Fruit fly (Drosophila melanogaster) whole organism, embryonic: Measurements from ENCODE around the gene mthl9.

Source experiments
- Abd-B ChIP-seq: fragments of 200-800 bp; sonication (Bioruptor generic); optimal IDR thresholded peaks from 2 replicates; lab custom pipeline; 2018; ENCODE audit warnings: missing biosample characterization, mild to moderate bottlenecking, missing genetic modification characterization, moderate library complexity
- Aef1 ChIP-seq: fragments of 200-800 bp; sonication (Bioruptor generic); IDR thresholded peaks from 3 replicates; pipeline ENCODE4 v1.3.6; 2022; ENCODE audit warnings: missing biosample characterization, missing genetic modification characterization
- Bgb ChIP-seq: fragments of 200-800 bp; sonication (Bioruptor generic); IDR thresholded peaks from 2 replicates; pipeline ENCODE4 v1.3.6; 2022; ENCODE audit warnings: missing biosample characterization, missing genetic modification characterization; ENCODE audit not compliant: partially characterized antibody
- CG10959 ChIP-seq: fragments of 200-800 bp; sonication (Bioruptor generic); IDR thresholded peaks from 2 replicates; pipeline ENCODE4 v1.3.6; 2022; ENCODE audit warnings: missing biosample characterization, missing genetic modification characterization
- CG11398 ChIP-seq: fragments of 200-800 bp; sonication (Bioruptor generic); optimal IDR thresholded peaks from 2 replicates; lab custom pipeline; 2016; ENCODE audit warnings: missing biosample characterization, missing genetic modification characterization
- CG11504 ChIP-seq: fragments of 200-800 bp; sonication (Bioruptor generic); optimal IDR thresholded peaks from 3 replicates; lab custom pipeline; 2019; ENCODE audit warnings: missing biosample characterization, mild to moderate bottlenecking, missing genetic modification characterization, moderate library complexity
- CG12071 ChIP-seq: fragments of 200-800 bp; sonication (Bioruptor generic); optimal IDR thresholded peaks from 3 replicates; lab custom pipeline; 2018; ENCODE audit warnings: missing biosample characterization, mild to moderate bottlenecking, missing genetic modification characterization
- CG12236 ChIP-seq: fragments of 200-800 bp; sonication (Bioruptor generic); optimal IDR thresholded peaks from 2 replicates; lab custom pipeline; 2016; ENCODE audit warnings: missing biosample characterization, missing genetic modification characterization
- CG17359 ChIP-seq: fragments of 200-800 bp; sonication (Bioruptor generic); optimal IDR thresholded peaks from 3 replicates; lab custom pipeline; 2018; ENCODE audit warnings: missing biosample characterization, mild to moderate bottlenecking, missing genetic modification characterization, moderate library complexity
- CG31365 ChIP-seq: fragments of 200-800 bp; sonication (Bioruptor generic); optimal IDR thresholded peaks from 2 replicates; lab custom pipeline; 2018; ENCODE audit warnings: missing biosample characterization, mild to moderate bottlenecking, missing genetic modification characterization
- CG3163 ChIP-seq: fragments of 200-800 bp; sonication (Bioruptor generic); optimal IDR thresholded peaks from 3 replicates; lab custom pipeline; 2016; ENCODE audit warnings: missing biosample characterization, missing genetic modification characterization
- CG32772 ChIP-seq: fragments of 200-800 bp; sonication (Bioruptor generic); IDR thresholded peaks from 2 replicates; pipeline ENCODE4 v1.3.6; 2022; ENCODE audit warnings: missing biosample characterization, missing genetic modification characterization
- CG34376 ChIP-seq: fragments of 200-800 bp; sonication (Bioruptor generic); optimal IDR thresholded peaks from 2 replicates; lab custom pipeline; 2018; ENCODE audit warnings: missing biosample characterization, mild to moderate bottlenecking, missing genetic modification characterization
- CG5180 ChIP-seq: fragments of 200-800 bp; sonication (Bioruptor generic); optimal IDR thresholded peaks from 3 replicates; lab custom pipeline; 2017; ENCODE audit warnings: missing biosample characterization, missing genetic modification characterization, mild to moderate bottlenecking, moderate library complexity, missing genetic modification reagents
- CG6854 ChIP-seq: fragments of 200-800 bp; sonication (Bioruptor generic); optimal IDR thresholded peaks from 3 replicates; lab custom pipeline; 2017; ENCODE audit warnings: missing biosample characterization, mild to moderate bottlenecking, missing genetic modification characterization
- CG7786 ChIP-seq: fragments of 200-800 bp; sonication (Bioruptor generic); optimal IDR thresholded peaks from 2 replicates; lab custom pipeline; 2016; ENCODE audit warnings: missing biosample characterization, missing genetic modification characterization
- CG7928 ChIP-seq: fragments of 200-800 bp; sonication (Bioruptor generic); optimal IDR thresholded peaks from 2 replicates; lab custom pipeline; 2017; ENCODE audit warnings: missing biosample characterization, mild to moderate bottlenecking, missing genetic modification characterization
- CG7963 ChIP-seq: fragments of 200-800 bp; sonication (Bioruptor generic); IDR thresholded peaks from 3 replicates; pipeline ENCODE4 v1.3.6; 2022; ENCODE audit warnings: missing biosample characterization, missing genetic modification characterization; ENCODE audit not compliant: partially characterized antibody
- Dp ChIP-seq: fragments of 200-800 bp; sonication (Bioruptor generic); optimal IDR thresholded peaks from 2 replicates; lab custom pipeline; 2018; ENCODE audit warnings: missing biosample characterization, mild to moderate bottlenecking, missing genetic modification characterization, moderate library complexity
- Drgx ChIP-seq: fragments of 200-800 bp; sonication (Bioruptor generic); IDR thresholded peaks from 2 replicates; pipeline ENCODE4 v1.3.6; 2022; ENCODE audit warnings: missing biosample characterization, missing genetic modification characterization
- ERR ChIP-seq: fragments of 200-800 bp; sonication (Bioruptor generic); optimal IDR thresholded peaks from 2 replicates; lab custom pipeline; 2016; ENCODE audit warnings: missing biosample characterization, missing genetic modification characterization
- Eip74EF ChIP-seq, 2 experiments: fragments of 200-800 bp in 1 of 2; fragments of >200 bp in 1 of 2; sonication (Bioruptor generic) in 1 of 2; optimal IDR thresholded peaks; 2 replicates each; lab custom pipeline; 2017 to 2019; ENCODE audit warnings: missing biosample characterization in 2 of 2, missing genetic modification characterization in 2 of 2, mild to moderate bottlenecking in 1 of 2, moderate library complexity in 1 of 2
- Hmx ChIP-seq: fragments of 200-800 bp; sonication (Bioruptor generic); optimal IDR thresholded peaks from 2 replicates; lab custom pipeline; 2016; ENCODE audit warnings: missing biosample characterization, missing genetic modification characterization
- Lhr ChIP-seq: fragments of 200-800 bp; sonication (Bioruptor generic); optimal IDR thresholded peaks from 3 replicates; lab custom pipeline; 2017; ENCODE audit warnings: mild to moderate bottlenecking, missing biosample characterization, missing genetic modification reagents, missing genetic modification characterization
- NC2β ChIP-seq: fragments of 200-800 bp; sonication (Bioruptor generic); optimal IDR thresholded peaks from 2 replicates; lab custom pipeline; 2016; ENCODE audit warnings: missing biosample characterization, missing genetic modification characterization
- Neu2 ChIP-seq: fragments of 200-800 bp; sonication (Bioruptor generic); optimal IDR thresholded peaks from 3 replicates; lab custom pipeline; 2016; ENCODE audit warnings: missing biosample characterization, missing genetic modification characterization, borderline replicate concordance
- Rfx ChIP-seq: fragments of 200-800 bp; sonication (Bioruptor generic); IDR thresholded peaks from 2 replicates; pipeline ENCODE4 v1.3.6; 2022; ENCODE audit warnings: missing biosample characterization, missing genetic modification characterization
- Scr ChIP-seq: fragments of 200-800 bp; sonication (Bioruptor generic); IDR thresholded peaks from 2 replicates; pipeline ENCODE4 v1.3.6; 2022; ENCODE audit warnings: missing biosample characterization, missing genetic modification characterization; ENCODE audit not compliant: partially characterized antibody
- Spps ChIP-seq: fragments of 200-800 bp; sonication (Bioruptor generic); optimal IDR thresholded peaks from 2 replicates; lab custom pipeline; 2018; ENCODE audit warnings: missing biosample characterization, mild to moderate bottlenecking, missing genetic modification characterization
- Vsx1 ChIP-seq: fragments of 200-800 bp; sonication (Bioruptor generic); optimal IDR thresholded peaks from 2 replicates; lab custom pipeline; 2017; ENCODE audit warnings: missing biosample characterization, mild to moderate bottlenecking, missing genetic modification characterization, missing genetic modification reagents
- ab ChIP-seq: fragments of 200-800 bp; sonication (Bioruptor generic); optimal IDR thresholded peaks from 2 replicates; lab custom pipeline; 2016; ENCODE audit warnings: missing biosample characterization, missing genetic modification characterization
- abd-A ChIP-seq: fragments of 200-800 bp; sonication (Bioruptor generic); optimal IDR thresholded peaks from 3 replicates; lab custom pipeline; 2019; ENCODE audit warnings: missing biosample characterization, mild to moderate bottlenecking, missing genetic modification characterization, moderate library complexity
- chn ChIP-seq: fragments of 200-800 bp; sonication (Bioruptor generic); optimal IDR thresholded peaks from 2 replicates; lab custom pipeline; 2016; ENCODE audit warnings: missing biosample characterization, missing genetic modification characterization
- hb ChIP-seq: fragments of 200-800 bp; sonication (Bioruptor generic); IDR thresholded peaks from 3 replicates; pipeline ENCODE4 v1.3.6; 2022; ENCODE audit warnings: missing biosample characterization, missing genetic modification characterization; ENCODE audit not compliant: partially characterized antibody
- ind ChIP-seq: fragments of 200-800 bp; sonication (Bioruptor generic); optimal IDR thresholded peaks from 3 replicates; lab custom pipeline; 2016; ENCODE audit warnings: missing biosample characterization, missing genetic modification characterization
- lilli ChIP-seq: fragments of 200-800 bp; sonication (Bioruptor generic); optimal IDR thresholded peaks from 3 replicates; lab custom pipeline; 2016; ENCODE audit warnings: missing biosample characterization, missing genetic modification characterization
- lov ChIP-seq, 2 experiments: fragments of 200-800 bp in 1 of 2; fragments of >200 bp in 1 of 2; sonication (Bioruptor generic) in 1 of 2; IDR thresholded peaks in 1 of 2; optimal IDR thresholded peaks in 1 of 2; 2 replicates in 1 of 2; 3 replicates in 1 of 2; pipeline versions ENCODE4 v1.3.6 to Lab custom; 2017 to 2022; ENCODE audit warnings: missing biosample characterization in 1 of 2, missing genetic modification characterization in 1 of 2
- org-1 ChIP-seq: fragments of 200-800 bp; sonication (Bioruptor generic); optimal IDR thresholded peaks from 2 replicates; lab custom pipeline; 2017; ENCODE audit warnings: missing biosample characterization, missing genetic modification characterization
- pan ChIP-seq, 4 experiments: fragments of >200 bp in 3 of 4; fragments of 200-800 bp in 1 of 4; sonication (Bioruptor generic) in 1 of 4; optimal IDR thresholded peaks in 3 of 4; IDR thresholded peaks in 1 of 4; 2 replicates each; pipeline versions ENCODE4 v1.3.6 to Lab custom; 2017 to 2022; ENCODE audit warnings: missing biosample characterization in 2 of 4, missing genetic modification characterization in 2 of 4, mixed read lengths in 1 of 4
- rib ChIP-seq: fragments of 200-800 bp; sonication (Bioruptor generic); IDR thresholded peaks from 2 replicates; pipeline ENCODE4 v1.3.6; 2022; ENCODE audit warnings: missing biosample characterization, missing genetic modification characterization
- sob ChIP-seq: fragments of 200-800 bp; sonication (Bioruptor generic); IDR thresholded peaks from 2 replicates; pipeline ENCODE4 v1.3.6; 2022; ENCODE audit warnings: missing biosample characterization, missing genetic modification characterization
- sr ChIP-seq: fragments of 200-800 bp; sonication (Bioruptor generic); IDR thresholded peaks from 3 replicates; pipeline ENCODE4 v1.3.6; 2022; ENCODE audit warnings: missing biosample characterization, missing genetic modification characterization
- tup ChIP-seq: fragments of 200-800 bp; sonication (Bioruptor generic); optimal IDR thresholded peaks from 2 replicates; lab custom pipeline; 2016; ENCODE audit warnings: missing biosample characterization, mild to moderate bottlenecking, missing genetic modification characterization, moderate library complexity
- tx ChIP-seq: fragments of 200-800 bp; sonication (Bioruptor generic); optimal IDR thresholded peaks from 2 replicates; lab custom pipeline; 2016; ENCODE audit warnings: missing biosample characterization, missing genetic modification characterization
- vfl ChIP-seq: fragments of 200-800 bp; sonication (Bioruptor generic); optimal IDR thresholded peaks from 2 replicates; lab custom pipeline; 2016; ENCODE audit warnings: missing biosample characterization, missing genetic modification characterization
- wdn ChIP-seq: fragments of 200-800 bp; sonication (Bioruptor generic); IDR thresholded peaks from 2 replicates; pipeline ENCODE4 v1.3.6; 2022; ENCODE audit warnings: missing biosample characterization, missing genetic modification characterization
- yki ChIP-seq: fragments of >200 bp; optimal IDR thresholded peaks from 3 replicates; lab custom pipeline; 2018

The mthl9 gene

dm6 chr3L:331842-332802 lies at the start of gene mthl9:
TSS of gene mthl9 (minus strand) at chr3L:332309.
- no peak for TF ChIP-seq ind
- no peak for TF ChIP-seq abd-A
- TF ChIP-seq vfl (GFP tag; lab: Kevin White, UChicago): no peak
- TF ChIP-seq Dp (GFP tag; lab: Kevin White, UChicago): peak; percentile 38
- no peak for TF ChIP-seq CG32772 (GFP tag; lab: Robert Waterston, UW)
- TF ChIP-seq Drgx (GFP tag; lab: Robert Waterston, UW): no peak
- 0 out of 2 replicates have a peak, but pooled peaks have one; percentile 24 for TF ChIP-seq Scr (GFP tag; lab: Robert Waterston, UW)
- TF ChIP-seq wdn: no peak
- TF ChIP-seq Hmx (GFP tag; lab: Kevin White, UChicago): no peak
- TF ChIP-seq CG17359 (tag; lab: Kevin White, UChicago): no peak
- TF ChIP-seq Lhr (GFP tag; lab: Kevin White, UChicago): no peak
- TF ChIP-seq CG11398 (GFP tag; lab: Kevin White, UChicago): no peak
- no peak for TF ChIP-seq tx
- TF ChIP-seq Vsx1 (GFP tag; lab: Kevin White, UChicago): peak; percentile 91
- TF ChIP-seq pan (optimal IDR thresholded peaks at IDR 0.05; lab: Kevin White, UChicago): no peak
- no peak for TF ChIP-seq pan (GFP tag; optimal IDR thresholded peaks at IDR 0.05 in 1 of 2, IDR thresholded peaks at IDR 0.05 in 1 of 2)
- TF ChIP-seq Rfx (GFP tag; lab: Robert Waterston, UW): peak; percentile 26; the same call in 1 of the 2 replicates
- no peak; the same call in 1 of the 2 replicates for TF ChIP-seq sob (GFP tag; lab: Robert Waterston, UW)
- TF ChIP-seq CG12071: no peak
- no peak for TF ChIP-seq CG7786 (GFP tag; lab: Kevin White, UChicago)
- TF ChIP-seq hb (GFP tag; lab: Robert Waterston, UW): no peak
- TF ChIP-seq CG7963 (GFP tag; lab: Robert Waterston, UW): no peak
- TF ChIP-seq NC2β (GFP tag; lab: Kevin White, UChicago): no peak
- no peak for TF ChIP-seq Abd-B (GFP tag; lab: Kevin White, UChicago)
- TF ChIP-seq Neu2 (GFP tag; lab: Kevin White, UChicago): no peak
- peak; percentile 16 for TF ChIP-seq CG5180 (GFP tag; lab: Kevin White, UChicago)
- TF ChIP-seq Aef1 (GFP tag; lab: Robert Waterston, UW): no peak
- no peak for TF ChIP-seq Spps (tag; lab: Kevin White, UChicago)
- TF ChIP-seq sr (GFP tag; lab: Robert Waterston, UW): no peak
- TF ChIP-seq yki (lab: Kevin White, UChicago): no peak
- TF ChIP-seq CG11504 (tag; lab: Kevin White, UChicago): no peak
- TF ChIP-seq CG3163 (GFP tag; lab: Kevin White, UChicago): no peak
- no peak for TF ChIP-seq CG12236 (GFP tag; lab: Kevin White, UChicago)
- TF ChIP-seq CG6854 (GFP tag; lab: Kevin White, UChicago): no peak
- TF ChIP-seq ERR: no peak
- TF ChIP-seq lilli (GFP tag; lab: Kevin White, UChicago): no peak
- peak; percentile 95 for TF ChIP-seq CG34376 (GFP tag; lab: Kevin White, UChicago)
- TF ChIP-seq CG31365 (tag; lab: Kevin White, UChicago): no peak
- TF ChIP-seq org-1 (GFP tag; lab: Kevin White, UChicago): no peak
- TF ChIP-seq rib (GFP tag; lab: Robert Waterston, UW): peak; percentile 33; the same call in 1 of the 2 replicates
- peak; percentile 55 for TF ChIP-seq Bgb (GFP tag; lab: Robert Waterston, UW)
- TF ChIP-seq Eip74EF (GFP tag; optimal IDR thresholded peaks at IDR 0.05; lab: Kevin White, UChicago): peak in 1 of 2 experiments; percentile 15
- TF ChIP-seq CG10959 (GFP tag; lab: Robert Waterston, UW): no peak
- TF ChIP-seq tup (GFP tag; lab: Kevin White, UChicago): no peak
- TF ChIP-seq lov (optimal IDR thresholded peaks at IDR 0.05; lab: Kevin White, UChicago): no peak
- TF ChIP-seq lov (GFP tag; IDR thresholded peaks at IDR 0.05; lab: Robert Waterston, UW): no peak
- TF ChIP-seq ab (GFP tag; lab: Kevin White, UChicago): no peak
- TF ChIP-seq CG7928: no peak
- no peak for TF ChIP-seq chn (GFP tag; lab: Kevin White, UChicago)
